Worm (Caenorhabditis elegans): ENCODE results near the gene F16G10.11.

F16G10.11 gene

ce11 chrII:2415439-2415838, 21.7 kb upstream of the F16G10.11 start, which contains the start of gene fbxa-4:
TSS of gene fbxa-4 (minus strand) at chrII:2415531.
- TF ChIP-seq dao-5 (tag; optimal IDR thresholded peaks at IDR 0.05) (no peak), him-1 (tag; optimal IDR thresholded peaks at IDR 0.05) (no peak), W03F9.2 (tag; optimal IDR thresholded peaks at IDR 0.05) (no peak)

- TF ChIP-seq him-1 (tag; optimal IDR thresholded peaks at IDR 0.05), result no peak
- no peak for TF ChIP-seq W03F9.2 (tag; optimal IDR thresholded peaks at IDR 0.05)
- no peak for TF ChIP-seq dao-5 (tag; optimal IDR thresholded peaks at IDR 0.05)
Measured at ce11 chrII:2412649-2413048, 18.9 kb upstream of the F16G10.11 start, which contains the start of gene fbxa-182. TSS of gene fbxa-182 (minus strand) at chrII:2412749.

- TF ChIP-seq W03F9.2 (tag; optimal IDR thresholded peaks at IDR 0.05) (no peak), him-1 (tag; optimal IDR thresholded peaks at IDR 0.05) (no peak), dao-5 (tag; optimal IDR thresholded peaks at IDR 0.05) (no peak)
Measured at ce11 chrII:2411555-2411954, 17.8 kb upstream of the F16G10.11 start.

ce11 chrII:2411093-2411492, 17.4 kb upstream of the F16G10.11 start:
- no peak for TF ChIP-seq dao-5 (tag; optimal IDR thresholded peaks at IDR 0.05)
- TF ChIP-seq him-1 (tag; optimal IDR thresholded peaks at IDR 0.05), result no peak
- no peak for TF ChIP-seq W03F9.2 (tag; optimal IDR thresholded peaks at IDR 0.05)

- TF ChIP-seq dao-5 (tag; optimal IDR thresholded peaks at IDR 0.05), result no peak
Measured at ce11 chrII:2403984-2404383, 10.3 kb upstream of the F16G10.11 start, which contains the start of gene F16G10.1. TSS of gene F16G10.1 (plus strand) at chrII:2404284.

ce11 chrII:2399810-2400209, 6.1 kb upstream of the F16G10.11 start:
- TF ChIP-seq dao-5 (tag; optimal IDR thresholded peaks at IDR 0.05) (no peak), him-1 (tag; optimal IDR thresholded peaks at IDR 0.05) (no peak), W03F9.2 (tag; optimal IDR thresholded peaks at IDR 0.05) (no peak)

- TF ChIP-seq W03F9.2 (tag; optimal IDR thresholded peaks at IDR 0.05) (no peak), him-1 (tag; optimal IDR thresholded peaks at IDR 0.05) (no peak), dao-5 (tag; optimal IDR thresholded peaks at IDR 0.05) (no peak)
Measured at ce11 chrII:2398884-2399283, 5.2 kb upstream of the F16G10.11 start, which contains the start of gene F16G10.14. TSS of gene F16G10.14 (minus strand) at chrII:2398984.

- TF ChIP-seq W03F9.2 (tag; optimal IDR thresholded peaks at IDR 0.05) (no peak), him-1 (tag; optimal IDR thresholded peaks at IDR 0.05) (no peak), dao-5 (tag; optimal IDR thresholded peaks at IDR 0.05) (no peak)
Measured at ce11 chrII:2395864-2396263, 2.1 kb upstream of the F16G10.11 start, which contains the start of gene F16G10.13. TSS of gene F16G10.13 (minus strand) at chrII:2395964.

- TF ChIP-seq him-1 (tag; optimal IDR thresholded peaks at IDR 0.05) (no peak), dao-5 (tag; optimal IDR thresholded peaks at IDR 0.05) (no peak)
Measured at ce11 chrII:2390884-2391283, 2.8 kb downstream of the F16G10.11 start, which contains the start of gene F16G10.10. TSS of gene F16G10.10 (minus strand) at chrII:2390984.

ce11 chrII:2385495-2385894, 8.2 kb downstream of the F16G10.11 start, which contains the start of gene F16G10.9:
TSS of gene F16G10.9 (minus strand) at chrII:2385595.
- no peak for TF ChIP-seq him-1 (tag; optimal IDR thresholded peaks at IDR 0.05)
- TF ChIP-seq dao-5 (tag; optimal IDR thresholded peaks at IDR 0.05), result no peak
- no peak for TF ChIP-seq W03F9.2 (tag; optimal IDR thresholded peaks at IDR 0.05)

ce11 chrII:2383334-2383733, 10.4 kb downstream of the F16G10.11 start, which contains the start of gene F16G10.8:
TSS of gene F16G10.8 (minus strand) at chrII:2383434.
- no peak for TF ChIP-seq dao-5 (tag; optimal IDR thresholded peaks at IDR 0.05)
- no peak for TF ChIP-seq him-1 (tag; optimal IDR thresholded peaks at IDR 0.05)
- TF ChIP-seq W03F9.2 (tag; optimal IDR thresholded peaks at IDR 0.05), result no peak

- TF ChIP-seq W03F9.2 (tag; optimal IDR thresholded peaks at IDR 0.05) (no peak), dao-5 (tag; optimal IDR thresholded peaks at IDR 0.05) (no peak), him-1 (tag; optimal IDR thresholded peaks at IDR 0.05) (no peak)
Measured at ce11 chrII:2380174-2380573, 13.5 kb downstream of the F16G10.11 start, which contains the start of gene F16G10.7. TSS of gene F16G10.7 (minus strand) at chrII:2380274.

- TF ChIP-seq him-1 (tag; optimal IDR thresholded peaks at IDR 0.05) (no peak), dao-5 (tag; optimal IDR thresholded peaks at IDR 0.05) (no peak), W03F9.2 (tag; optimal IDR thresholded peaks at IDR 0.05) (no peak)
Measured at ce11 chrII:2379673-2380072, 14.0 kb downstream of the F16G10.11 start.

- TF ChIP-seq him-1 (tag; optimal IDR thresholded peaks at IDR 0.05), result no peak
- TF ChIP-seq dao-5 (tag; optimal IDR thresholded peaks at IDR 0.05), result no peak
- TF ChIP-seq W03F9.2 (tag; optimal IDR thresholded peaks at IDR 0.05), result peak; percentile 18
Measured at ce11 chrII:2378465-2379009, 15.2 kb downstream of the F16G10.11 start.

- TF ChIP-seq him-1 (tag; optimal IDR thresholded peaks at IDR 0.05) (no peak), W03F9.2 (tag; optimal IDR thresholded peaks at IDR 0.05) (no peak)
Measured at ce11 chrII:2377751-2378150, 16.0 kb downstream of the F16G10.11 start, which contains the start of gene F16G10.6. TSS of gene F16G10.6 (minus strand) at chrII:2377851.

All from whole organism, L4/young adult.